Worm (Caenorhabditis elegans) whole organism, young adult: ENCODE measurements around the gene F37C12.10.

ENCODE experiments used
- B0261.1 ChIP-seq: sonication (generic microtip); optimal IDR thresholded peaks from 2 replicates; lab custom pipeline; 2016; ENCODE audit warnings: mild to moderate bottlenecking, missing genetic modification characterization, moderate library complexity, missing compliant biosample characterization
- B0336.3 ChIP-seq: fragments of 200-800 bp; sonication (Bioruptor generic); IDR thresholded peaks from 2 replicates; pipeline ENCODE4 v1.3.6; 2022; ENCODE audit warnings: missing genetic modification characterization, missing compliant biosample characterization
- C17E4.6 ChIP-seq: fragments of 200-800 bp; sonication (Bioruptor generic); IDR thresholded peaks from 2 replicates; pipeline ENCODE4 v1.3.6; 2022; ENCODE audit warnings: missing genetic modification reagents, missing genetic modification characterization, missing compliant biosample characterization
- F10E7.11 ChIP-seq: sonication (generic microtip); optimal IDR thresholded peaks from 2 replicates; lab custom pipeline; 2017; ENCODE audit warnings: mild to moderate bottlenecking, missing genetic modification characterization, moderate library complexity, missing compliant biosample characterization
- F49E8.2 ChIP-seq: sonication (generic microtip); optimal IDR thresholded peaks from 3 replicates; lab custom pipeline; 2017; ENCODE audit warnings: missing genetic modification characterization, mild to moderate bottlenecking, missing compliant biosample characterization, antibody characterized with exemption, moderate library complexity; ENCODE audit not compliant: insufficient read depth
- F55B11.4 ChIP-seq: sonication (generic microtip); optimal IDR thresholded peaks from 2 replicates; lab custom pipeline; 2016; ENCODE audit warnings: missing compliant biosample characterization, missing genetic modification characterization, borderline replicate concordance; ENCODE audit not compliant: insufficient read depth
- F57C9.4 ChIP-seq: sonication (generic microtip); optimal IDR thresholded peaks from 2 replicates; lab custom pipeline; 2017; ENCODE audit warnings: mild to moderate bottlenecking, missing genetic modification characterization, missing compliant biosample characterization
- K11D2.4 ChIP-seq: fragments of 200-800 bp; sonication (Bioruptor generic); IDR thresholded peaks from 2 replicates; pipeline ENCODE4 v1.3.6; 2022; ENCODE audit warnings: missing genetic modification reagents, missing genetic modification characterization, missing compliant biosample characterization
- K12H6.12 ChIP-seq: fragments of 200-800 bp; sonication (Bioruptor generic); optimal IDR thresholded peaks from 2 replicates; lab custom pipeline; 2018; ENCODE audit warnings: mild to moderate bottlenecking, missing genetic modification characterization, missing compliant biosample characterization
- Y53F4B.3 ChIP-seq: fragments of 200-800 bp; sonication (Bioruptor generic); IDR thresholded peaks from 2 replicates; pipeline ENCODE4 v1.3.6; 2022; ENCODE audit warnings: missing genetic modification reagents, missing genetic modification characterization, missing compliant biosample characterization
- Y67H2A.10 ChIP-seq: fragments of 200-800 bp; sonication (Bioruptor generic); conservative IDR thresholded peaks from 2 replicates; pipeline ENCODE4 v1.3.6; 2022; ENCODE audit warnings: missing genetic modification reagents, missing genetic modification characterization, missing compliant biosample characterization
- attf-5 ChIP-seq: fragments of 200-800 bp; sonication (Bioruptor generic); optimal IDR thresholded peaks from 2 replicates; lab custom pipeline; 2018; ENCODE audit warnings: mild to moderate bottlenecking, missing genetic modification characterization, missing compliant biosample characterization
- cebp-1 ChIP-seq, 2 experiments: fragments of 200-800 bp in 1 of 2; sonication (Bioruptor generic) in 1 of 2; sonication (generic microtip) in 1 of 2; IDR thresholded peaks in 1 of 2; optimal IDR thresholded peaks in 1 of 2; 2 replicates each; pipeline versions ENCODE4 v1.3.6 to Lab custom; 2017 to 2022; ENCODE audit warnings: missing compliant biosample characterization in 2 of 2, missing genetic modification characterization in 2 of 2, mild to moderate bottlenecking in 1 of 2, missing genetic modification reagents in 1 of 2, moderate library complexity in 1 of 2
- ceh-27 ChIP-seq: fragments of 200-800 bp; sonication (Bioruptor generic); optimal IDR thresholded peaks from 2 replicates; lab custom pipeline; 2018; ENCODE audit warnings: mild to moderate bottlenecking, missing genetic modification characterization, moderate library complexity, missing compliant biosample characterization
- ceh-91 ChIP-seq: fragments of 200-800 bp; sonication (Bioruptor generic); IDR thresholded peaks from 2 replicates; pipeline ENCODE4 v1.3.6; 2022; ENCODE audit warnings: missing genetic modification reagents, missing genetic modification characterization, missing compliant biosample characterization
- chd-7 ChIP-seq: sonication (generic microtip); optimal IDR thresholded peaks from 2 replicates; lab custom pipeline; 2016; ENCODE audit warnings: mild to moderate bottlenecking, missing genetic modification characterization, moderate library complexity, missing compliant biosample characterization
- dox-1 ChIP-seq: fragments of 200-800 bp; sonication (Bioruptor generic); IDR thresholded peaks from 2 replicates; pipeline ENCODE4 v1.3.6; 2022; ENCODE audit warnings: missing genetic modification reagents, missing genetic modification characterization, missing compliant biosample characterization
- ekl-4 ChIP-seq: fragments of 200-800 bp; sonication (Bioruptor generic); IDR thresholded peaks from 2 replicates; pipeline ENCODE4 v1.3.6; 2022; ENCODE audit warnings: missing genetic modification reagents, missing genetic modification characterization, missing compliant biosample characterization
- ets-4 ChIP-seq: fragments of 200-800 bp; sonication (Bioruptor generic); optimal IDR thresholded peaks from 2 replicates; lab custom pipeline; 2018; ENCODE audit warnings: mild to moderate bottlenecking, missing genetic modification characterization, missing compliant biosample characterization
- hmg-1.2 ChIP-seq: fragments of 200-800 bp; sonication (Bioruptor generic); IDR thresholded peaks from 2 replicates; pipeline ENCODE4 v1.3.6; 2022; ENCODE audit warnings: missing genetic modification reagents, missing genetic modification characterization, missing compliant biosample characterization
- lag-1 ChIP-seq: fragments of 200-800 bp; sonication (Bioruptor generic); IDR thresholded peaks from 2 replicates; pipeline ENCODE4 v1.3.6; 2022; ENCODE audit warnings: missing genetic modification reagents, missing genetic modification characterization, missing compliant biosample characterization
- let-607 ChIP-seq, 2 experiments: fragments of 200-800 bp in 1 of 2; sonication (Bioruptor generic) in 1 of 2; sonication (generic microtip) in 1 of 2; optimal IDR thresholded peaks; 2 replicates each; lab custom pipeline; 2016 to 2018; ENCODE audit warnings: mild to moderate bottlenecking in 2 of 2, missing compliant biosample characterization in 2 of 2, missing genetic modification characterization in 2 of 2, moderate library complexity in 2 of 2, missing genotype in 1 of 2
- lin-26 ChIP-seq: fragments of 200-800 bp; sonication (Bioruptor generic); IDR thresholded peaks from 2 replicates; pipeline ENCODE4 v1.3.6; 2022; ENCODE audit warnings: missing genetic modification reagents, missing genetic modification characterization, missing compliant biosample characterization
- lin-40 ChIP-seq: sonication (generic microtip); optimal IDR thresholded peaks from 2 replicates; lab custom pipeline; 2016; ENCODE audit warnings: missing genetic modification characterization, mild to moderate bottlenecking, missing compliant biosample characterization, missing genotype, missing genetic modification reagents
- lin-54 ChIP-seq: fragments of 200-800 bp; sonication (Bioruptor generic); optimal IDR thresholded peaks from 2 replicates; lab custom pipeline; 2018; ENCODE audit warnings: mild to moderate bottlenecking, missing genetic modification characterization, missing compliant biosample characterization
- madf-10 ChIP-seq: sonication (generic microtip); optimal IDR thresholded peaks from 2 replicates; lab custom pipeline; 2016; ENCODE audit warnings: mild to moderate bottlenecking, missing genetic modification characterization, missing compliant biosample characterization
- nfya-1 ChIP-seq: sonication (generic microtip); optimal IDR thresholded peaks from 2 replicates; lab custom pipeline; 2017; ENCODE audit warnings: antibody characterized with exemption, missing compliant biosample characterization, missing genetic modification characterization, borderline replicate concordance; ENCODE audit not compliant: insufficient read depth
- nfyb-1 ChIP-seq: fragments of 200-800 bp; sonication (Bioruptor generic); IDR thresholded peaks from 2 replicates; pipeline ENCODE4 v1.3.6; 2022; ENCODE audit warnings: missing genetic modification reagents, missing genetic modification characterization, missing compliant biosample characterization
- nhr-80 ChIP-seq: sonication (generic microtip); optimal IDR thresholded peaks from 2 replicates; lab custom pipeline; 2016; ENCODE audit warnings: missing genetic modification characterization, missing compliant biosample characterization
- pha-4 ChIP-seq: fragments of 150-350 bp; sonication (generic microtip); optimal IDR thresholded peaks from 2 replicates; lab custom pipeline; 2014; ENCODE audit warnings: missing biosample characterization, missing genetic modification reagents, missing genetic modification characterization
- repo-1 ChIP-seq: sonication (generic microtip); optimal IDR thresholded peaks from 2 replicates; lab custom pipeline; 2017; ENCODE audit warnings: mild to moderate bottlenecking, missing genetic modification characterization, missing compliant biosample characterization
- snpc-1.3 ChIP-seq: sonication (generic microtip); optimal IDR thresholded peaks from 2 replicates; lab custom pipeline; 2017; ENCODE audit warnings: missing genetic modification characterization, mild to moderate bottlenecking, missing compliant biosample characterization, antibody characterized with exemption, moderate library complexity, missing genotype, missing genetic modification reagents; ENCODE audit not compliant: insufficient read depth
- snpc-4 ChIP-seq, 5 experiments: fragments of 150-350 bp in 1 of 5; sonication (generic microtip) in 4 of 5; optimal IDR thresholded peaks; 2 replicates each; lab custom pipeline; 2014 to 2018; ENCODE audit warnings: missing genetic modification characterization in 5 of 5, missing biosample characterization in 3 of 5, antibody characterized with exemption in 2 of 5, mild to moderate bottlenecking in 2 of 5, missing compliant biosample characterization in 2 of 5, missing genotype in 2 of 5, moderate library complexity in 2 of 5, missing genetic modification reagents in 1 of 5
- somi-1 ChIP-seq: fragments of 200-800 bp; sonication (Bioruptor generic); optimal IDR thresholded peaks from 2 replicates; lab custom pipeline; 2018; ENCODE audit warnings: mild to moderate bottlenecking, missing genetic modification characterization, missing compliant biosample characterization
- tbp1 ChIP-seq: fragments of 200-800 bp; sonication (Bioruptor generic); optimal IDR thresholded peaks from 2 replicates; lab custom pipeline; 2018; ENCODE audit warnings: mild to moderate bottlenecking, missing genetic modification characterization, missing compliant biosample characterization
- tlf-1 ChIP-seq: fragments of 200-800 bp; sonication (Bioruptor generic); optimal IDR thresholded peaks from 2 replicates; lab custom pipeline; 2018; ENCODE audit warnings: mild to moderate bottlenecking, missing genetic modification characterization, missing compliant biosample characterization
- unc-130 ChIP-seq: sonication (generic microtip); optimal IDR thresholded peaks from 2 replicates; lab custom pipeline; 2016; ENCODE audit warnings: missing genetic modification reagents, missing genetic modification characterization, missing compliant biosample characterization
- unc-62 ChIP-seq: fragments of 150-350 bp; optimal IDR thresholded peaks from 2 replicates; lab custom pipeline; 2014; ENCODE audit warnings: missing biosample characterization, missing genetic modification reagents, missing genetic modification characterization
- zfh-2 ChIP-seq: fragments of 200-800 bp; sonication (Bioruptor generic); conservative IDR thresholded peaks from 2 replicates; pipeline ENCODE4 v1.3.6; 2022; ENCODE audit warnings: missing genetic modification reagents, missing genetic modification characterization, missing compliant biosample characterization
- ztf-22 ChIP-seq: fragments of 200-800 bp; sonication (Bioruptor generic); optimal IDR thresholded peaks from 2 replicates; lab custom pipeline; 2018; ENCODE audit warnings: mild to moderate bottlenecking, missing genetic modification characterization, moderate library complexity, missing compliant biosample characterization

The F37C12.10 gene

DNA sequence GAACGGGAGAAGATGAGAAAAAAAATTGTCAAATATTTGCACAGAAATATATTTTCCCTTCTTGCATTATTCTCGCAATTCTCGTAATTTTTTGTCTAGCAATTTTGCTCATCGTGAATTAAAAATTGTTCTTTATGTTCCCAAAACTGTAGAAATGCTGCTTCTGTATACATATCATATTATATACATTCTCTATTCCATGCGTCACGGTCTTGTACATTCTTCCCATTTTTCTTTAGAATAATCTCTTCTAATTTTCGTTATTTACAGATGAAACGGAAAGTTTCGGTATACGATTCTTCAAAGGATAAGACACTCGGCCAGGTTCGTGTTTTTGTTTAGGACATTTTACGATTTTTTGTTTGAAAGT is 20.6 kb downstream of the F37C12.10 start, which contains the start of gene acs-4:
Gene acs-4 (plus strand): TSS at position 271 of the 370 bp plus-strand sequence.
- TF ChIP-seq lin-40 (tag; lab: Kevin White, UChicago) (no peak), B0336.3 (GFP tag; lab: Robert Waterston, UW) (no peak), F57C9.4 (tag; lab: Kevin White, UChicago) (no peak), lag-1 (GFP tag; lab: Robert Waterston, UW) (no peak), tbp1 (GFP tag; lab: Kevin White, UChicago) (no peak), F10E7.11 (tag; lab: Kevin White, UChicago) (no peak), tlf-1 (GFP tag; lab: Kevin White, UChicago) (no peak), Y67H2A.10 (GFP tag; lab: Robert Waterston, UW) (no peak), madf-10 (tag; lab: Kevin White, UChicago) (no peak), B0261.1 (tag; lab: Kevin White, UChicago) (no peak), Y53F4B.3 (no peak), ceh-27 (GFP tag; lab: Kevin White, UChicago) (no peak)

DNA sequence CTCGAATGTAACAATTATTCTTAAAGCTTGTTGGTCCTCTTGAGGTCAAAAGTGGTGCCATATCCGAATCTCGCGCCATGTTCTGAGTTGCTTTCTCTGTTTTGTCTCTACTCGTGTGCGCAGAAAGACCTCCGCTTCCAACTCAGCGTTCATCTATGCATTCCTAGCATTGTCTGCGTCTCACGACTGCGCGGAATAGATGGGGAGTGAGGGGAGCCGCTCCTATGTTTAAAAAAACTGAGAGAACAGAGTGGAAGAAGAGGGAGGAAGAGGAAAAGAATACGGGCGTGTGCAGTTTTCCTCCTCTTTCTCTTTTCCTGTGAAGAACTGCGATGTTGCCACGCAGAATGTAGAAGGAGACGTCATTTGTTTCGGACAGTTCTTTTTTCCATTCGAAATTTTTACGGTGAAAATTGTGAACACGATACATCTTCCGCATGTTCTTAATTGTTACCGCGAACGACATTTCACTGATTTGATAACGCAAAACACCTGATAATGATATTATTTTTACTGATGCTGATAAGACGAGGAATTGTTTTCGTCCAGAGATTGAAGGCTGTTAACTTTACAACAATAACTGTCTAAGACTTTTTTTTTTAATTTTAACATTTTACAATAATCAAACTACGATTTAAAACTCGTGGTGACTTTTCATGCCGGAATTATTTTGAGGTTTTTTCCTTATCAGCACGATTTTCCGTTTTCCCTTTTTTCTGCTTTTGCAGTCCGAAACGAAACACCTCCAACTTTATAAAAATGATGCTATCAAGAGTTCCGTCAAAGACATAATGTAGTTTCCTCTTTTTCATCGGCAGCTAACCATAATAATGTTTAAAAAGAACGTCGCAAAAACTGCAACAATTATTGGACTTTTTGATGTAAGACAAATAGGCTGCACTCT is 21.3 kb downstream of the F37C12.10 start:
- no peak for TF ChIP-seq lin-26 (GFP tag; lab: Robert Waterston, UW)
- peak; percentile 78 for TF ChIP-seq zfh-2 (GFP tag; lab: Robert Waterston, UW)
- peak; percentile 43 for TF ChIP-seq K12H6.12 (tag; lab: Kevin White, UChicago)
- no peak for TF ChIP-seq cebp-1 (GFP tag; IDR thresholded peaks at IDR 0.05; lab: Robert Waterston, UW)
- peak; percentile 49 for TF ChIP-seq cebp-1 (tag; optimal IDR thresholded peaks at IDR 0.05; lab: Kevin White, UChicago)
- no peak for TF ChIP-seq dox-1 (GFP tag; lab: Robert Waterston, UW)
- TF ChIP-seq nfyb-1 (GFP tag; lab: Robert Waterston, UW): 0 out of 2 replicates have a peak, but pooled peaks have one; percentile 11
- peak; percentile 96 to 97 for TF ChIP-seq let-607 (tag; optimal IDR thresholded peaks at IDR 0.05; lab: Kevin White, UChicago)
- peak; percentile 4 for TF ChIP-seq somi-1
- peak; percentile 36 for TF ChIP-seq ceh-27 (GFP tag; lab: Kevin White, UChicago)
- TF ChIP-seq attf-5: peak; percentile 47
- peak; percentile 47 for TF ChIP-seq chd-7 (tag; lab: Kevin White, UChicago)
- peak; percentile 39; the same call in 1 of the 2 replicates for TF ChIP-seq hmg-1.2 (GFP tag; lab: Robert Waterston, UW)
- TF ChIP-seq nhr-80: peak; percentile 83
- no peak for TF ChIP-seq ekl-4 (GFP tag; lab: Robert Waterston, UW)
- no peak for TF ChIP-seq nfya-1 (tag; lab: Kevin White, UChicago)
- peak; percentile 2 for TF ChIP-seq unc-62 (GFP tag; lab: Kevin White, UChicago)
- no peak for TF ChIP-seq F49E8.2 (tag; lab: Kevin White, UChicago)
- no peak for TF ChIP-seq ceh-91
- TF ChIP-seq, all 124 proteins: peak for 12

DNA sequence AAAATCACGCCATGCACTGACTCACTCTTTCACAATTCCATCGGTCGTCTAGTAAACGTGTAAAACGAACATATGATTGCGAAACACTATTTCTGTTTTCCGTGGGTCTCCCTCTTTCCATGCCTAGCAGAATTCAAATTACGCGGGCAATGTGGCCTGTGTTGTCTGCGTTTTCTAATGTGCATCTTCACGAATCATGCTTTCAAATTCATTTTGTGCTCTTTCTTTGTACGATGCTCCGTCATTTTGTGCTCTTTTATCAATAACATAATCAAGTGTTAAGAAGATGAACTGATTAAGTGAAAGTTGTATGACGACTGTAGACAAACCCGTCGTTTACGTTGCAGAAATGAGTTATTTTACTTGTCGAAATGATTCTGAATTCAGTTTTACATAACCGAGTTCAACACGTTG is 22.4 kb downstream of the F37C12.10 start:
- peak; percentile 65 for TF ChIP-seq dox-1 (GFP tag; lab: Robert Waterston, UW)
- peak; percentile 61 for TF ChIP-seq lin-54 (GFP tag; lab: Kevin White, UChicago)
- TF ChIP-seq ztf-22: peak; percentile 28
- no peak for TF ChIP-seq tbp1 (GFP tag; lab: Kevin White, UChicago)
- peak; percentile 73 for TF ChIP-seq pha-4
- TF ChIP-seq cebp-1 (GFP tag; IDR thresholded peaks at IDR 0.05; lab: Robert Waterston, UW): peak; percentile 97
- peak; percentile 99 for TF ChIP-seq cebp-1 (tag; optimal IDR thresholded peaks at IDR 0.05; lab: Kevin White, UChicago)
- TF ChIP-seq C17E4.6: no peak
- peak; percentile 68 to 75 for TF ChIP-seq let-607 (tag; optimal IDR thresholded peaks at IDR 0.05; lab: Kevin White, UChicago)
- TF ChIP-seq repo-1 (tag; lab: Kevin White, UChicago): no peak
- no peak for TF ChIP-seq snpc-4 (GFP tag; optimal IDR thresholded peaks at IDR 0.05; lab: Kevin White, UChicago)
- peak in 2 of 4 experiments; percentile 21 to 76 for TF ChIP-seq snpc-4 (tag; optimal IDR thresholded peaks at IDR 0.05; lab: Kevin White, UChicago)
- TF ChIP-seq snpc-1.3 (tag; lab: Kevin White, UChicago): no peak
- 0 out of 2 replicates have a peak, but pooled peaks have one; percentile 20 for TF ChIP-seq B0336.3 (GFP tag; lab: Robert Waterston, UW)
- no peak for TF ChIP-seq F55B11.4 (tag; lab: Kevin White, UChicago)
- TF ChIP-seq lin-40 (tag; lab: Kevin White, UChicago): peak; percentile 15
- TF ChIP-seq K11D2.4 (GFP tag; lab: Robert Waterston, UW): no peak
- TF ChIP-seq nfyb-1 (GFP tag; lab: Robert Waterston, UW): 0 out of 2 replicates have a peak, but pooled peaks have one; percentile 55
- TF ChIP-seq unc-130 (GFP tag; lab: Kevin White, UChicago): no peak
- TF ChIP-seq ets-4: peak; percentile 87
